Worm (Caenorhabditis elegans): ENCODE measurements around the gene F59B2.9.

Gene F59B2.9

DNA sequence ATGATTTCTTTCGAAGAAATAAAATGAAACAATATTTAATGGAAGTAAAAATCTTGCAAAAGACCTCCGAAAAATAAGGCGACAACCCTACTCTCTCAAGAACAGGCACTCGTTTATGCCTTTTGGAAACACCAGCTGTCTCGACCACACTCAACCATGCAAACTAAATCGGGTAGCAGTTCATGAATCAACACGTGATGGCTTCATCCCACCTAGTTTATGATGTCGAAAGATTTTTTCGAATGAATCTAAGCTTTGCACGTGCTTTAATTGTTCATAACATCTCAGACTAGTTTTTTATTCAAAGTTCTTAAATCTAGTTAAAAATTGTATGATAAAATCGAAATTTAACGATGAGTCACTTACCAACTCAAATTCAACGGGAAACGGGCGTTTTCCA, 41.1 kb upstream of the F59B2.9 start:
- TF ChIP-seq pqm-1 (tag; optimal IDR thresholded peaks at IDR 0.05) (no peak), ama-1 (optimal IDR thresholded peaks at IDR 0.05) (peak; percentile 83)

DNA sequence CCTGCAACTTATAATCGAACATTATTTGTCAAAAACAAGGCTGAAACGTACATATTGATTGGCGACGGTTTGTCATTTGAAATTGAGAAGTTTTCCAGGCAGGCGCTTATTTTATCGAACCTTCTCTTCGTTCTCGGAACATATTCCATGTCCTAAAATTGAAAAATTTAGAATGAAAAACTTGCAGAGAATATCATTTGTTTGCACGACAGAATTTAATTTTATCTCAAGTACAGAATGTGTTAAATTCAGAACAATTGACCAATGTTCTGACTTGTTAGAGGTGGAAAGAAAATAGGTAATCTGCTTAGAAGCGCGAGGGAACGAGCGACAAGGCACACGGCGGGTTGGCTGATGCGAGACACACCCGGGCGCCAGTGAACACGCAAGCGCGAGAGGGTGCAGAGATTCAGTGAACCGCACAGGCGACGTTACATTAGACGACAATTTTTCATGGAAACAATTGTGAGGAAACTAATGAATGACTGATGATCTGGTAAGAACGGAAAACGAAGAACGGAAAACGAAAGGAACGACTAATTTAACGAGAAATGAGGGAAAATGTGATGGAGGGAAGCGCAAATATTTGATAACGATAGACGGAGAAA, 40.3 kb upstream of the F59B2.9 start:
- peak; percentile 22 for TF ChIP-seq elt-2 (tag; optimal IDR thresholded peaks at IDR 0.05)
- peak; percentile 66 for TF ChIP-seq jun-1 (tag; optimal IDR thresholded peaks at IDR 0.05)
- peak; percentile 59 for TF ChIP-seq nhr-25 (tag; optimal IDR thresholded peaks at IDR 0.05)
- peak; percentile 60 for TF ChIP-seq lin-39 (tag; optimal IDR thresholded peaks at IDR 0.05)
- no peak for TF ChIP-seq nhr-28 (tag; optimal IDR thresholded peaks at IDR 0.05)
- TF ChIP-seq lin-15B (tag; optimal IDR thresholded peaks at IDR 0.05) = peak; percentile 26
- no peak for TF ChIP-seq nhr-67 (tag; optimal IDR thresholded peaks at IDR 0.05)
- TF ChIP-seq hmg-11 (tag; optimal IDR thresholded peaks at IDR 0.05) = peak; percentile 79
- TF ChIP-seq lsy-12 (tag; optimal IDR thresholded peaks at IDR 0.05) = peak; percentile 12
- no peak for TF ChIP-seq tbx-2 (tag; optimal IDR thresholded peaks at IDR 0.05)
- no peak for TF ChIP-seq mdl-1 (tag; optimal IDR thresholded peaks at IDR 0.05)
- TF ChIP-seq elt-3 (tag; optimal IDR thresholded peaks at IDR 0.05) = no peak
- TF ChIP-seq nhr-43 (tag; optimal IDR thresholded peaks at IDR 0.05; ENCODE audit: poor library complexity, severe bottlenecking) = peak; percentile 3
- no peak for TF ChIP-seq ceh-9 (tag; optimal IDR thresholded peaks at IDR 0.05)
- TF ChIP-seq aly-2 (tag; optimal IDR thresholded peaks at IDR 0.05) = no peak
- TF ChIP-seq nhr-12 (tag; optimal IDR thresholded peaks at IDR 0.05) = no peak
- TF ChIP-seq nfya-1 (tag; optimal IDR thresholded peaks at IDR 0.05; ENCODE audit: insufficient read depth) = peak; percentile 54
- no peak for TF ChIP-seq elt-1 (tag; optimal IDR thresholded peaks at IDR 0.05)
- TF ChIP-seq ama-1 (optimal IDR thresholded peaks at IDR 0.05) = peak; percentile 94
- TF ChIP-seq pha-4 (tag; optimal IDR thresholded peaks at IDR 0.05) = peak; percentile 12
- peak; percentile 18 for TF ChIP-seq ztf-4 (tag; optimal IDR thresholded peaks at IDR 0.05)
- TF ChIP-seq R02D3.7 (tag; optimal IDR thresholded peaks at IDR 0.05) = no peak

DNA sequence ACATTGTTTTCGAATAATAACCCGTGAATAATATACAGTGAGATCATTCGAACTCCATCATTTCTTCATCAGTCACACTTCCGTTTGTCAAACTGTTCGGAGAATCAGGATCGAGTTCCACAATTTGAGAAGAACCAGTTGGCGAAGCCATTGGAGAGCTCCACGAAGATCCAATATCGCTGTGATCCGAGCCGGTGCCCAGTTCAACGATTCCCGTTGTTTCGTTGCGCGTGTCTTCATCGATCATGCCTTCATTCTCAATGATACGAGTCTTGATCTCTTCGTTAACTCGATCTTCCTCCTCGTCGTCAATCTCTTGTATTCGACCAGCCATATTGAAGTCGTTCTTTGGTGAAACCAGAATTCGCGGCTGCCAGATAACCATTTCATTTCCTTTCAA, 39.5 kb upstream of the F59B2.9 start:
- TF ChIP-seq unc-39 (tag; optimal IDR thresholded peaks at IDR 0.05) (no peak), ceh-9 (tag; optimal IDR thresholded peaks at IDR 0.05) (no peak), ama-1 (optimal IDR thresholded peaks at IDR 0.05) (peak; percentile 72), nfya-1 (tag; optimal IDR thresholded peaks at IDR 0.05; ENCODE audit: insufficient read depth) (no peak), tbx-2 (tag; optimal IDR thresholded peaks at IDR 0.05) (no peak), ceh-16 (tag; optimal IDR thresholded peaks at IDR 0.05) (no peak)

DNA sequence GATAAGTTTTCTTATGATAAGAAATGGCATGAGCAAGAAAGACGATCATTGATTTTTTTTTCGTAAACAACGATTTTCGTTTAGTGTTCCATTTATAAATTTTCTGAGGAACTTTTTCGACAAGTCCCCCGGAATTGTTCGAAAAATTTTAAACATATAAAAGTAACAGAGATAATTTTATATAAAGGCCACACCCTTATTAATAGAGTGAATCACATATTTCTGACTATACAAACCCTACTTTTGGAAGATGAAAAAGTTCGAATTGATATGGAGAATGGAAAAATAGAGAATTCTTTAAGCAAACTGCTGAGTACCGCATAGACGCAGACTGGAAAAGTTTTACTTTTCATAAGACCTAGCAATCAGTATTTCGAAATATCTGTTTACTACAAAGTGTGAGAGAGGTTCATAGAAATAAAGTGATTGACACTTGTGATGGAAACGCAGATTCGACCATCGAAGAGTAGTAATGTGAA, 38.9 kb upstream of the F59B2.9 start:
- TF ChIP-seq ama-1 (optimal IDR thresholded peaks at IDR 0.05) (peak; percentile 99), nhr-43 (tag; optimal IDR thresholded peaks at IDR 0.05; ENCODE audit: poor library complexity, severe bottlenecking) (peak; percentile 58), nhr-25 (tag; optimal IDR thresholded peaks at IDR 0.05) (peak; percentile 98), elt-3 (tag; optimal IDR thresholded peaks at IDR 0.05) (peak in 2 of 3 experiments; percentile 53 to 66), aly-2 (tag; optimal IDR thresholded peaks at IDR 0.05) (no peak), ztf-4 (tag; optimal IDR thresholded peaks at IDR 0.05) (peak; percentile 89), elt-1 (tag; optimal IDR thresholded peaks at IDR 0.05) (peak; percentile 3), nhr-23 (tag; optimal IDR thresholded peaks at IDR 0.05) (peak; percentile 84), elt-2 (tag; optimal IDR thresholded peaks at IDR 0.05) (peak; percentile 66), nhr-77 (tag; optimal IDR thresholded peaks at IDR 0.05) (no peak), egl-5 (tag; optimal IDR thresholded peaks at IDR 0.05) (no peak), ceh-82 (tag; optimal IDR thresholded peaks at IDR 0.05) (no peak), nhr-28 (tag; optimal IDR thresholded peaks at IDR 0.05) (no peak), unc-39 (tag; optimal IDR thresholded peaks at IDR 0.05) (no peak), nhr-237 (tag; optimal IDR thresholded peaks at IDR 0.05) (no peak), ceh-9 (tag; optimal IDR thresholded peaks at IDR 0.05) (no peak), nfya-1 (tag; optimal IDR thresholded peaks at IDR 0.05; ENCODE audit: insufficient read depth) (peak; percentile 81), lin-15B (tag; optimal IDR thresholded peaks at IDR 0.05) (peak; percentile 22), nhr-12 (tag; optimal IDR thresholded peaks at IDR 0.05) (no peak), lsy-12 (tag; optimal IDR thresholded peaks at IDR 0.05) (peak; percentile 70), fos-1 (tag; optimal IDR thresholded peaks at IDR 0.05) (peak; percentile 56), mml-1 (tag; optimal IDR thresholded peaks at IDR 0.05) (no peak), fkh-2 (tag; optimal IDR thresholded peaks at IDR 0.05) (no peak), lin-39 (tag; optimal IDR thresholded peaks at IDR 0.05) (no peak), nhr-67 (tag; optimal IDR thresholded peaks at IDR 0.05) (no peak), skn-1 (tag; optimal IDR thresholded peaks at IDR 0.05) (peak; percentile 68), pqm-1 (tag; optimal IDR thresholded peaks at IDR 0.05) (no peak), mdl-1 (tag; optimal IDR thresholded peaks at IDR 0.05) (no peak), egl-27 (tag; optimal IDR thresholded peaks at IDR 0.05) (no peak), hmg-11 (tag; optimal IDR thresholded peaks at IDR 0.05) (no peak), nhr-11 (tag; optimal IDR thresholded peaks at IDR 0.05) (no peak), nhr-76 (tag; optimal IDR thresholded peaks at IDR 0.05) (no peak), ZK546.5 (tag; optimal IDR thresholded peaks at IDR 0.05) (no peak), zag-1 (tag; optimal IDR thresholded peaks at IDR 0.05) (no peak), daf-12 (tag; optimal IDR thresholded peaks at IDR 0.05) (no peak), eor-1 (tag; optimal IDR thresholded peaks at IDR 0.05) (peak in 1 of 2 experiments; percentile 53), ceh-28 (tag; optimal IDR thresholded peaks at IDR 0.05) (peak; percentile 55), tbx-2 (tag; optimal IDR thresholded peaks at IDR 0.05) (peak; percentile 81), ztf-11 (tag; optimal IDR thresholded peaks at IDR 0.05) (no peak)
